Worm (Caenorhabditis elegans): ENCODE results near the gene E02H4.7.

The E02H4.7 gene

DNA sequence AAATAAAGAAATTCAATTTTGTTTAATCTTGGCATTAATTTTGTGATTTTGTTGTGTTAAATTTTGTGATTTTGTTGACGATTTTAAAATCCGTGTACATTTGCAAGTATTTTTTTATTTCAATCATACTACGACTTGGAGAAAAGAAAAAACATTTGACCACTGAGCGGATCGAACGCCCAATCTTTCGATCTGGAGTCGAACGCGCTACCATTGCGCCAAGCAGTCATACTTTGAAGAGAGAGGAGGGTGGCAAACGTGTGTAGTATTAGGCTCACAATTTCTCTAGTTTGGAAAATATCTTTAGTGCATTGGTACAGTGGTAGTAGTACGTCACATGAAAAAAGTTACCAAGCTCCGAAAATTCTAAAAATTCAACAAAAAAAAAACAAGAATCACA is 27.3 kb upstream of the E02H4.7 start (continued):
- TF ChIP-seq nhr-11 (tag; optimal IDR thresholded peaks at IDR 0.05) (peak; percentile 14), aha-1 (tag) (no peak), daf-16 (GFP tag; optimal IDR thresholded peaks at IDR 0.05) (peak in 1 of 2 experiments; percentile 68), daf-16 (tag; optimal IDR thresholded peaks at IDR 0.05) (peak; percentile 59), nhr-102 (tag; optimal IDR thresholded peaks at IDR 0.05) (peak; percentile 42), ztf-7 (tag; optimal IDR thresholded peaks at IDR 0.05) (peak; percentile 28), Y75B8A.6 (GFP tag; IDR thresholded peaks at IDR 0.05) (no peak), dmd-6 (GFP tag; IDR thresholded peaks at IDR 0.05) (peak; percentile 50; the same call in 1 of the 2 replicates), F26F4.8 (GFP tag; conservative IDR thresholded peaks at IDR 0.05) (peak; percentile 88), R02D3.7 (tag; optimal IDR thresholded peaks at IDR 0.05) (no peak), nhr-41 (GFP tag; IDR thresholded peaks at IDR 0.05) (0 out of 2 replicates have a peak, but pooled peaks have one; percentile 25)

- TF ChIP-seq ces-1 (GFP tag; optimal IDR thresholded peaks at IDR 0.05) (no peak), unc-62 (GFP tag; optimal IDR thresholded peaks at IDR 0.05 in 1 of 2) (peak in 1 of 2 experiments; percentile 3), unc-62 (tag; optimal IDR thresholded peaks at IDR 0.05) (no peak), set-16 (GFP tag; IDR thresholded peaks at IDR 0.05) (peak; percentile 65; the same call in 1 of the 2 replicates), aha-1 (tag) (peak; percentile 93)
These were observed 24.1 kb upstream of the E02H4.7 start for ce11 chrX:14231987-14232386.

DNA sequence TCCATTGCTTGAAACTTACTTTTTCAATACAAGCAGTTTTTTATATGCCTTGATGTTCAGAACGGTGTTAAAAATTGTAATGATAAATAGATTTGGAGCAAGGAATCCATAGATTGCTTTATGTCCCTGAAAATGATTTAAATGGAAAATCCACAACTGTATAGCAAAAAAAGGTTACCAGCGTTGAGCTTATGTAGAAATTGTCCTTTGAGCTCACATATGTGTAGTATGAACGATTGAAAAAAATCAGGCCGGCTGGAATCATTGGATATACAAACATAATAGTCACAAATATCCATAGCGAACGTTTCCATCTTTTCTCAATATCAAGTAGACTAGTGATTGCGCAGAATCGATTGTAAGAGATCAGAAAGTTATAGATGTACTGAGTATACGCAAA is 21.7 kb upstream of the E02H4.7 start, which contains the start of gene srg-36:
TSS of gene srg-36 (minus strand) at position 101 of the 400 bp plus-strand sequence.
- TF ChIP-seq nhr-25 (tag; optimal IDR thresholded peaks at IDR 0.05; ENCODE audit: borderline replicate concordance, insufficient read depth) (no peak), lin-39 (tag; optimal IDR thresholded peaks at IDR 0.05) (no peak), lsy-2 (tag; optimal IDR thresholded peaks at IDR 0.05) (no peak), mes-2 (tag; optimal IDR thresholded peaks at IDR 0.05; ENCODE audit: poor library complexity, severe bottlenecking) (no peak), mdt-29 (GFP tag; IDR thresholded peaks at IDR 0.05) (no peak), aha-1 (tag) (no peak), unc-39 (tag; optimal IDR thresholded peaks at IDR 0.05) (no peak), cey-2 (tag; optimal IDR thresholded peaks at IDR 0.05; ENCODE audit: borderline replicate concordance, insufficient read depth) (no peak), nhr-111 (GFP tag; optimal IDR thresholded peaks at IDR 0.05) (no peak), nhr-41 (GFP tag; IDR thresholded peaks at IDR 0.05) (no peak), php-3 (GFP tag; IDR thresholded peaks at IDR 0.05) (no peak), ztf-7 (tag; optimal IDR thresholded peaks at IDR 0.05) (no peak), sdz-12 (GFP tag; optimal IDR thresholded peaks at IDR 0.05) (no peak)

DNA sequence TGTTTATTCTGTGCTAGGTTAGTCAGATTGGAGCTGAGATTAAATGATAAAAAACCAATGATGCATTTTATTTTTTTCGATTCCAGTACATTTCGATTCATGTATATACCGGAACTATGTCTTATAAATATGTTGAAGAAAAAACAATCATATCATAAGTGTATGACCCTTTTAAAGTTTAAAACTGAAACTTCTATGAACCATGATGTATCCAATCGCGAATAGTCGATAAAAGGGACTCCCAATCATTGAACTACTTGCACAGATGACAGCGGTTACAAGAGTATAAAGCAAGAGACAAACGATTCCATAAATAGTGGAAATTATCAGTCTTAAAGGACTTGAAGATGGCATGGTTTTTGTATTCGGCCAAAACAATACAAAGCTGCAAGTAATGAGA is 21.1 kb upstream of the E02H4.7 start, which contains the start of gene srg-37:
TSS of gene srg-37 (minus strand) at position 101 of the 400 bp plus-strand sequence.
- TF ChIP-seq egl-27 (tag; optimal IDR thresholded peaks at IDR 0.05) (no peak), mep-1 (tag; optimal IDR thresholded peaks at IDR 0.05) (no peak), gei-8 (GFP tag; optimal IDR thresholded peaks at IDR 0.05) (no peak), F44E2.7 (GFP tag; IDR thresholded peaks at IDR 0.05) (no peak), ztf-11 (tag; optimal IDR thresholded peaks at IDR 0.05) (no peak), unc-62 (GFP tag; optimal IDR thresholded peaks at IDR 0.05 in 1 of 2) (no peak), unc-62 (tag; optimal IDR thresholded peaks at IDR 0.05) (no peak), duxl-1 (tag; optimal IDR thresholded peaks at IDR 0.05; ENCODE audit: poor library complexity) (no peak), lsy-2 (tag; optimal IDR thresholded peaks at IDR 0.05) (no peak), pqm-1 (tag; optimal IDR thresholded peaks at IDR 0.05) (no peak), lin-29 (GFP tag; IDR thresholded peaks at IDR 0.05) (no peak)
